Fruit fly (Drosophila melanogaster) whole organism, prepupa: ENCODE measurements around the gene Pdhb.

Source experiments
- Blimp-1 ChIP-seq: fragments of 200-800 bp; sonication (Bioruptor generic); optimal IDR thresholded peaks from 3 replicates; lab custom pipeline; 2017; ENCODE audit warnings: missing biosample characterization, missing genetic modification characterization, mild to moderate bottlenecking, moderate library complexity, missing genetic modification reagents
- CG10669 ChIP-seq: fragments of 200-800 bp; sonication (Bioruptor generic); optimal IDR thresholded peaks from 3 replicates; lab custom pipeline; 2018; ENCODE audit warnings: missing biosample characterization, mild to moderate bottlenecking, missing genetic modification characterization, moderate library complexity
- CG11294 ChIP-seq: fragments of 200-800 bp; sonication (Bioruptor generic); IDR thresholded peaks from 2 replicates; pipeline ENCODE4 v1.3.6; 2022; ENCODE audit warnings: missing biosample characterization, missing genetic modification characterization
- CG11762 ChIP-seq: fragments of 200-800 bp; sonication (Bioruptor generic); optimal IDR thresholded peaks from 3 replicates; lab custom pipeline; 2016; ENCODE audit warnings: missing biosample characterization, missing genetic modification characterization; ENCODE audit not compliant: insufficient read depth
- CG11902 ChIP-seq: fragments of 200-800 bp; sonication (Bioruptor generic); optimal IDR thresholded peaks from 3 replicates; lab custom pipeline; 2016; ENCODE audit warnings: missing biosample characterization, missing genetic modification characterization
- CG15336 ChIP-seq: fragments of 200-800 bp; sonication (Bioruptor generic); IDR thresholded peaks from 2 replicates; pipeline ENCODE4 v1.3.6; 2022; ENCODE audit warnings: missing biosample characterization, missing genetic modification characterization
- CG1621 ChIP-seq: fragments of 200-800 bp; sonication (Bioruptor generic); optimal IDR thresholded peaks from 3 replicates; lab custom pipeline; 2018; ENCODE audit warnings: missing biosample characterization, mild to moderate bottlenecking, missing genetic modification characterization
- CG16779 ChIP-seq: fragments of 200-800 bp; sonication (Bioruptor generic); optimal IDR thresholded peaks from 3 replicates; lab custom pipeline; 2017; ENCODE audit warnings: missing biosample characterization, mild to moderate bottlenecking, missing genetic modification characterization
- CG3032 ChIP-seq: fragments of 200-800 bp; optimal IDR thresholded peaks from 2 replicates; lab custom pipeline; 2019; ENCODE audit warnings: missing biosample characterization, mild to moderate bottlenecking, missing genetic modification characterization, moderate library complexity
- CG32006 ChIP-seq: fragments of 200-800 bp; sonication (Bioruptor generic); optimal IDR thresholded peaks from 3 replicates; lab custom pipeline; 2017; ENCODE audit warnings: missing biosample characterization, mild to moderate bottlenecking, missing genetic modification characterization
- CG34406 ChIP-seq: fragments of 200-800 bp; sonication (Bioruptor generic); optimal IDR thresholded peaks from 3 replicates; lab custom pipeline; 2016; ENCODE audit warnings: missing biosample characterization, missing genetic modification characterization
- CG4318 ChIP-seq: fragments of 200-800 bp; sonication (Bioruptor generic); optimal IDR thresholded peaks from 3 replicates; lab custom pipeline; 2017; ENCODE audit warnings: missing biosample characterization, mild to moderate bottlenecking, missing genetic modification characterization
- CG6163 ChIP-seq: fragments of 200-800 bp; sonication (Bioruptor generic); IDR thresholded peaks from 3 replicates; pipeline ENCODE4 v1.3.6; 2022; ENCODE audit warnings: missing biosample characterization, missing genetic modification characterization
- CG6276 ChIP-seq: fragments of 200-800 bp; sonication (Bioruptor generic); optimal IDR thresholded peaks from 2 replicates; lab custom pipeline; 2017; ENCODE audit warnings: missing biosample characterization, mild to moderate bottlenecking, missing genetic modification characterization
- CG6792 ChIP-seq: fragments of 200-800 bp; sonication (Bioruptor generic); optimal IDR thresholded peaks from 3 replicates; lab custom pipeline; 2016; ENCODE audit warnings: missing biosample characterization, missing genetic modification characterization
- CG6808 ChIP-seq: fragments of 200-800 bp; sonication (Bioruptor generic); optimal IDR thresholded peaks from 3 replicates; lab custom pipeline; 2017; ENCODE audit warnings: missing biosample characterization, missing genetic modification characterization, mild to moderate bottlenecking, moderate library complexity, missing genetic modification reagents
- CG6854 ChIP-seq: fragments of 200-800 bp; sonication (Bioruptor generic); optimal IDR thresholded peaks from 2 replicates; lab custom pipeline; 2017; ENCODE audit warnings: missing biosample characterization, mild to moderate bottlenecking, missing genetic modification characterization
- CG7368 ChIP-seq: fragments of 200-800 bp; sonication (Bioruptor generic); optimal IDR thresholded peaks from 3 replicates; lab custom pipeline; 2016; ENCODE audit warnings: missing biosample characterization, missing genetic modification characterization
- CG8119 ChIP-seq: fragments of 200-800 bp; sonication (Bioruptor generic); IDR thresholded peaks from 3 replicates; pipeline ENCODE4 v1.3.6; 2022; ENCODE audit warnings: missing biosample characterization, missing genetic modification characterization
- CG8319 ChIP-seq: fragments of 200-800 bp; sonication (Bioruptor generic); optimal IDR thresholded peaks from 3 replicates; lab custom pipeline; 2016; ENCODE audit warnings: missing biosample characterization, missing genetic modification characterization
- CG8632 ChIP-seq: fragments of 200-800 bp; sonication (Bioruptor generic); optimal IDR thresholded peaks from 3 replicates; lab custom pipeline; 2016; ENCODE audit warnings: missing biosample characterization, missing genetic modification characterization
- CG9139 ChIP-seq: fragments of 200-800 bp; sonication (Bioruptor generic); optimal IDR thresholded peaks from 3 replicates; lab custom pipeline; 2017; ENCODE audit warnings: missing biosample characterization, mild to moderate bottlenecking, missing genetic modification characterization
- Eip75B ChIP-seq: fragments of 200-800 bp; sonication (Bioruptor generic); optimal IDR thresholded peaks from 3 replicates; lab custom pipeline; 2016; ENCODE audit warnings: missing biosample characterization, missing genetic modification characterization
- Eip78C ChIP-seq: fragments of 200-800 bp; sonication (Bioruptor generic); peaks from one replicate; lab custom pipeline; 2016; ENCODE audit warnings: missing biosample characterization, missing genetic modification characterization
- Ets21C ChIP-seq: fragments of 200-800 bp; sonication (Bioruptor generic); optimal IDR thresholded peaks from 3 replicates; lab custom pipeline; 2016; ENCODE audit warnings: missing biosample characterization, missing genetic modification characterization
- Ets96B ChIP-seq: fragments of 200-800 bp; optimal IDR thresholded peaks from 2 replicates; lab custom pipeline; 2019; ENCODE audit warnings: missing biosample characterization, mild to moderate bottlenecking, missing genetic modification characterization, moderate library complexity
- Gug ChIP-seq: fragments of 200-800 bp; sonication (Bioruptor generic); IDR thresholded peaks from 2 replicates; pipeline ENCODE4 v1.3.6; 2022; ENCODE audit warnings: missing biosample characterization, missing genetic modification characterization
- Hr39 ChIP-seq: fragments of 200-800 bp; sonication (Bioruptor generic); optimal IDR thresholded peaks from 2 replicates; lab custom pipeline; 2016; ENCODE audit warnings: missing biosample characterization, missing genetic modification characterization
- Hr4 ChIP-seq: fragments of 200-800 bp; sonication (Bioruptor generic); optimal IDR thresholded peaks from 3 replicates; lab custom pipeline; 2016; ENCODE audit warnings: missing biosample characterization, missing genetic modification characterization
- Lpt ChIP-seq: fragments of 200-800 bp; sonication (Bioruptor generic); optimal IDR thresholded peaks from 3 replicates; lab custom pipeline; 2016; ENCODE audit warnings: missing biosample characterization, missing genetic modification characterization
- Met ChIP-seq: fragments of 200-800 bp; sonication (Bioruptor generic); optimal IDR thresholded peaks from 3 replicates; lab custom pipeline; 2016; ENCODE audit warnings: missing biosample characterization, missing genetic modification characterization
- OdsH ChIP-seq: fragments of 200-800 bp; sonication (Bioruptor generic); optimal IDR thresholded peaks from 3 replicates; lab custom pipeline; 2016; ENCODE audit warnings: missing biosample characterization, missing genetic modification characterization
- Smox ChIP-seq: fragments of 200-800 bp; sonication (Bioruptor generic); optimal IDR thresholded peaks from 3 replicates; lab custom pipeline; 2016; ENCODE audit warnings: missing biosample characterization, missing genetic modification characterization
- Sox102F ChIP-seq: fragments of 200-800 bp; sonication (Bioruptor generic); optimal IDR thresholded peaks from 2 replicates; lab custom pipeline; 2016; ENCODE audit warnings: missing biosample characterization, mild to moderate bottlenecking, missing genetic modification characterization
- Sox15 ChIP-seq: fragments of 200-800 bp; sonication (Bioruptor generic); optimal IDR thresholded peaks from 3 replicates; lab custom pipeline; 2016; ENCODE audit warnings: missing biosample characterization, missing genetic modification characterization
- achi ChIP-seq: fragments of 200-800 bp; sonication (Bioruptor generic); optimal IDR thresholded peaks from 3 replicates; lab custom pipeline; 2016; ENCODE audit warnings: missing biosample characterization, missing genetic modification characterization
- acj6 ChIP-seq: fragments of 200-800 bp; sonication (Bioruptor generic); optimal IDR thresholded peaks from 3 replicates; lab custom pipeline; 2016; ENCODE audit warnings: missing biosample characterization, missing genetic modification characterization
- dac ChIP-seq: fragments of 200-800 bp; sonication (Bioruptor generic); optimal IDR thresholded peaks from 2 replicates; lab custom pipeline; 2017; ENCODE audit warnings: missing biosample characterization, mild to moderate bottlenecking, missing genetic modification characterization
- dsx ChIP-seq: fragments of 200-800 bp; optimal IDR thresholded peaks from 3 replicates; lab custom pipeline; 2019; ENCODE audit warnings: missing biosample characterization, mild to moderate bottlenecking, missing genetic modification characterization, moderate library complexity; ENCODE audit not compliant: poor library complexity, severe bottlenecking
- eg ChIP-seq: fragments of 200-800 bp; sonication (Bioruptor generic); IDR thresholded peaks from 3 replicates; pipeline ENCODE4 v1.3.6; 2022; ENCODE audit warnings: missing biosample characterization, missing genetic modification characterization
- esn ChIP-seq: fragments of 200-800 bp; sonication (Bioruptor generic); optimal IDR thresholded peaks from 2 replicates; lab custom pipeline; 2016; ENCODE audit warnings: missing biosample characterization, mild to moderate bottlenecking, missing genetic modification characterization, moderate library complexity
- fd59A ChIP-seq: fragments of 200-800 bp; sonication (Bioruptor generic); optimal IDR thresholded peaks from 2 replicates; lab custom pipeline; 2017; ENCODE audit warnings: missing biosample characterization, mild to moderate bottlenecking, missing genetic modification characterization, missing genetic modification reagents
- fd85E ChIP-seq: fragments of 200-800 bp; sonication (Bioruptor generic); optimal IDR thresholded peaks from 3 replicates; lab custom pipeline; 2016; ENCODE audit warnings: missing biosample characterization, missing genetic modification characterization
- fkh ChIP-seq: fragments of 200-800 bp; sonication (Bioruptor generic); optimal IDR thresholded peaks from 3 replicates; lab custom pipeline; 2017; ENCODE audit warnings: missing biosample characterization, mild to moderate bottlenecking, missing genetic modification characterization, moderate library complexity
- net ChIP-seq: fragments of 200-800 bp; sonication (Bioruptor generic); optimal IDR thresholded peaks from 3 replicates; lab custom pipeline; 2016; ENCODE audit warnings: missing biosample characterization, missing genetic modification characterization
- salr ChIP-seq, 2 experiments: fragments of 200-800 bp; sonication (Bioruptor generic); optimal IDR thresholded peaks; 3 replicates each; lab custom pipeline; 2016 to 2018; ENCODE audit warnings: missing biosample characterization in 2 of 2, missing genetic modification characterization in 2 of 2, mild to moderate bottlenecking in 1 of 2
- ss ChIP-seq, 2 experiments: fragments of 200-800 bp; sonication (Bioruptor generic); optimal IDR thresholded peaks; 2 replicates in 1 of 2; 3 replicates in 1 of 2; lab custom pipeline; 2017 to 2018; ENCODE audit warnings: mild to moderate bottlenecking in 2 of 2, missing biosample characterization in 2 of 2, missing genetic modification characterization in 2 of 2, moderate library complexity in 1 of 2
- svp ChIP-seq: fragments of 200-800 bp; sonication (Bioruptor generic); peaks from one replicate; lab custom pipeline; 2016; ENCODE audit warnings: missing biosample characterization, missing genetic modification characterization
- topi ChIP-seq: fragments of 200-800 bp; sonication (Bioruptor generic); optimal IDR thresholded peaks from 3 replicates; lab custom pipeline; 2016; ENCODE audit warnings: missing biosample characterization, missing genetic modification characterization
- vri ChIP-seq: fragments of 200-800 bp; sonication (Bioruptor generic); optimal IDR thresholded peaks from 3 replicates; lab custom pipeline; 2016; ENCODE audit warnings: missing biosample characterization, mild to moderate bottlenecking, missing genetic modification characterization

Gene Pdhb

dm6 chr3R:29088938-29089661 lies 23.8 kb upstream of the Pdhb start:
- peak; percentile 89 for TF ChIP-seq Eip78C (GFP tag; lab: Kevin White, UChicago)
- no peak for TF ChIP-seq fkh (GFP tag; lab: Kevin White, UChicago)
- peak; percentile 27 for TF ChIP-seq fd59A
- TF ChIP-seq CG6808 (GFP tag; lab: Kevin White, UChicago): peak; percentile 4
- peak; percentile 31 for TF ChIP-seq CG6276 (GFP tag; lab: Kevin White, UChicago)
- TF ChIP-seq CG11902 (GFP tag; lab: Kevin White, UChicago): peak; percentile 20
- TF ChIP-seq Met: peak; percentile 74
- TF ChIP-seq Sox15 (GFP tag; lab: Kevin White, UChicago): peak; percentile 11
- TF ChIP-seq net (GFP tag; lab: Kevin White, UChicago): peak; percentile 41
- TF ChIP-seq Ets96B (tag; lab: Kevin White, UChicago): peak; percentile 56
- no peak for TF ChIP-seq CG6854
- peak; percentile 59 for TF ChIP-seq achi (GFP tag; lab: Kevin White, UChicago)
- TF ChIP-seq OdsH (GFP tag; lab: Kevin White, UChicago): peak; percentile 51
- TF ChIP-seq dsx (GFP tag; lab: Kevin White, UChicago): peak; percentile 12
- TF ChIP-seq Blimp-1 (GFP tag; lab: Kevin White, UChicago): no peak
- no peak for TF ChIP-seq CG4318 (GFP tag; lab: Kevin White, UChicago)
- no peak for TF ChIP-seq CG16779 (tag; lab: Kevin White, UChicago)
- peak; percentile 65 for TF ChIP-seq topi
- peak; percentile 29; the same call in 2 of the 3 replicates for TF ChIP-seq CG8119
- TF ChIP-seq esn: peak; percentile 77
- TF ChIP-seq CG11762 (GFP tag; lab: Kevin White, UChicago): peak; percentile 38
- TF ChIP-seq CG8632 (GFP tag; lab: Kevin White, UChicago): peak; percentile 43
- TF ChIP-seq Hr4 (GFP tag; lab: Kevin White, UChicago): peak; percentile 63
- TF ChIP-seq Lpt (GFP tag; lab: Kevin White, UChicago): peak; percentile 42
- no peak for TF ChIP-seq dac (GFP tag; lab: Kevin White, UChicago)
- no peak for TF ChIP-seq fd85E (GFP tag; lab: Kevin White, UChicago)
- peak; percentile 52 for TF ChIP-seq Eip75B (GFP tag; lab: Kevin White, UChicago)
- TF ChIP-seq CG15336 (GFP tag; lab: Robert Waterston, UW): peak; percentile 54
- TF ChIP-seq Hr39: peak; percentile 67
- peak; percentile 89 for TF ChIP-seq svp
- TF ChIP-seq eg (GFP tag; lab: Robert Waterston, UW): peak; percentile 57; the same call in 2 of the 3 replicates
- TF ChIP-seq Smox (GFP tag; lab: Kevin White, UChicago): peak; percentile 62
- peak; percentile 32 for TF ChIP-seq Ets21C (GFP tag; lab: Kevin White, UChicago)
- TF ChIP-seq CG1621 (tag; lab: Kevin White, UChicago): no peak
- TF ChIP-seq acj6 (GFP tag; lab: Kevin White, UChicago): peak; percentile 63
- TF ChIP-seq CG7368 (GFP tag; lab: Kevin White, UChicago): peak; percentile 45
- no peak for TF ChIP-seq CG9139 (GFP tag; lab: Kevin White, UChicago)
- 0 out of 3 replicates have a peak, but pooled peaks have one; percentile 24 for TF ChIP-seq CG6163
- TF ChIP-seq CG3032 (tag; lab: Kevin White, UChicago): peak; percentile 45
- TF ChIP-seq CG10669 (GFP tag; lab: Kevin White, UChicago): peak; percentile 59
- TF ChIP-seq CG32006 (GFP tag; lab: Kevin White, UChicago): peak; percentile 66
- peak; percentile 58 for TF ChIP-seq CG34406 (GFP tag; lab: Kevin White, UChicago)
- no peak for TF ChIP-seq ss (GFP tag; optimal IDR thresholded peaks at IDR 0.05; lab: Kevin White, UChicago)
- TF ChIP-seq salr (GFP tag; optimal IDR thresholded peaks at IDR 0.05; lab: Kevin White, UChicago): peak in 1 of 2 experiments; percentile 46
- peak; percentile 9; the same call in 1 of the 2 replicates for TF ChIP-seq CG11294
- TF ChIP-seq CG6792 (GFP tag; lab: Kevin White, UChicago): peak; percentile 39
- TF ChIP-seq CG8319 (GFP tag; lab: Kevin White, UChicago): peak; percentile 16
- TF ChIP-seq Sox102F (GFP tag; lab: Kevin White, UChicago): peak; percentile 65
- peak; percentile 29 for TF ChIP-seq vri (GFP tag; lab: Kevin White, UChicago)
- TF ChIP-seq Gug: no peak; the same call in 1 of the 2 replicates
